Worm (Caenorhabditis elegans) whole organism, L3 larva: ENCODE results near the gene gcy-4.

Experiments
- R02D3.7 ChIP-seq: fragments of 150-350 bp; optimal IDR thresholded peaks from 2 replicates; lab custom pipeline; 2014; ENCODE audit warnings: missing biosample characterization, missing genetic modification characterization
- aly-2 ChIP-seq: fragments of 150-350 bp; optimal IDR thresholded peaks from 2 replicates; lab custom pipeline; 2014; ENCODE audit warnings: missing biosample characterization, missing genetic modification characterization
- ama-1 ChIP-seq: fragments of 150-350 bp; optimal IDR thresholded peaks from 2 replicates; lab custom pipeline; 2018
- ceh-16 ChIP-seq: sonication (generic microtip); optimal IDR thresholded peaks from 2 replicates; lab custom pipeline; 2017; ENCODE audit warnings: missing biosample characterization, missing genetic modification characterization
- ceh-28 ChIP-seq: fragments of 150-350 bp; optimal IDR thresholded peaks from 2 replicates; lab custom pipeline; 2014; ENCODE audit warnings: missing biosample characterization, missing genetic modification reagents, missing genetic modification characterization
- ceh-82 ChIP-seq: fragments of 150-350 bp; optimal IDR thresholded peaks from 2 replicates; lab custom pipeline; 2014; ENCODE audit warnings: missing biosample characterization, missing genetic modification characterization
- ceh-9 ChIP-seq: sonication (generic microtip); optimal IDR thresholded peaks from 2 replicates; lab custom pipeline; 2018; ENCODE audit warnings: missing biosample characterization, missing genetic modification characterization
- daf-12 ChIP-seq: fragments of 150-350 bp; optimal IDR thresholded peaks from 2 replicates; lab custom pipeline; 2014; ENCODE audit warnings: missing biosample characterization, missing genetic modification reagents, missing genetic modification characterization
- egl-27 ChIP-seq: sonication (generic microtip); optimal IDR thresholded peaks from 4 replicates; lab custom pipeline; 2017; ENCODE audit warnings: missing biosample characterization, missing genetic modification reagents, missing genetic modification characterization
- egl-5 ChIP-seq: fragments of 150-350 bp; optimal IDR thresholded peaks from 2 replicates; lab custom pipeline; 2017; ENCODE audit warnings: missing biosample characterization, missing genetic modification reagents, missing genetic modification characterization, inconsistent platforms
- elt-1 ChIP-seq: fragments of 150-350 bp; optimal IDR thresholded peaks from 2 replicates; lab custom pipeline; 2014; ENCODE audit warnings: missing biosample characterization, missing genetic modification characterization
- elt-2 ChIP-seq: sonication (generic microtip); optimal IDR thresholded peaks from 2 replicates; lab custom pipeline; 2016; ENCODE audit warnings: missing genetic modification reagents, mild to moderate bottlenecking, missing genetic modification characterization, missing compliant biosample characterization
- elt-3 ChIP-seq, 3 experiments: fragments of 150-350 bp in 1 of 3; sonication (generic microtip) in 2 of 3; optimal IDR thresholded peaks; 2 replicates in 2 of 3; 4 replicates in 1 of 3; lab custom pipeline; 2014 to 2017; ENCODE audit warnings: missing biosample characterization in 3 of 3, missing genetic modification characterization in 3 of 3
- fkh-2 ChIP-seq: fragments of 150-350 bp; optimal IDR thresholded peaks from 2 replicates; lab custom pipeline; 2014; ENCODE audit warnings: missing biosample characterization, missing genetic modification reagents, missing genetic modification characterization
- fos-1 ChIP-seq: fragments of 150-350 bp; optimal IDR thresholded peaks from 2 replicates; lab custom pipeline; 2014; ENCODE audit warnings: missing biosample characterization, missing genetic modification characterization
- hmg-11 ChIP-seq: sonication (generic microtip); optimal IDR thresholded peaks from 2 replicates; lab custom pipeline; 2016; ENCODE audit warnings: missing genetic modification characterization, missing compliant biosample characterization
- jun-1 ChIP-seq: fragments of 150-350 bp; optimal IDR thresholded peaks from 2 replicates; lab custom pipeline; 2014; ENCODE audit warnings: missing biosample characterization, missing genetic modification reagents, missing genetic modification characterization
- lin-15B ChIP-seq: fragments of 150-350 bp; optimal IDR thresholded peaks from 2 replicates; lab custom pipeline; 2014; ENCODE audit warnings: missing biosample characterization, missing genetic modification characterization
- lin-39 ChIP-seq: fragments of 150-350 bp; optimal IDR thresholded peaks from 2 replicates; lab custom pipeline; 2018; ENCODE audit warnings: missing biosample characterization, missing genetic modification reagents, missing genetic modification characterization
- mml-1 ChIP-seq: fragments of 150-350 bp; sonication (generic microtip); optimal IDR thresholded peaks from 3 replicates; lab custom pipeline; 2014; ENCODE audit warnings: missing biosample characterization, missing genetic modification characterization
- nhr-11 ChIP-seq: fragments of 150-350 bp; optimal IDR thresholded peaks from 2 replicates; lab custom pipeline; 2014; ENCODE audit warnings: missing biosample characterization, missing genetic modification characterization
- nhr-12 ChIP-seq: fragments of 150-350 bp; optimal IDR thresholded peaks from 2 replicates; lab custom pipeline; 2014; ENCODE audit warnings: missing biosample characterization, missing genetic modification characterization
- nhr-237 ChIP-seq: fragments of 150-350 bp; optimal IDR thresholded peaks from 2 replicates; lab custom pipeline; 2014; ENCODE audit warnings: missing biosample characterization, missing genetic modification characterization
- nhr-28 ChIP-seq: fragments of 150-350 bp; optimal IDR thresholded peaks from 2 replicates; lab custom pipeline; 2014; ENCODE audit warnings: missing biosample characterization, missing genetic modification characterization
- nhr-43 ChIP-seq: sonication (generic microtip); optimal IDR thresholded peaks from 2 replicates; lab custom pipeline; 2016; ENCODE audit warnings: mild to moderate bottlenecking, missing genetic modification characterization, missing compliant biosample characterization; ENCODE audit not compliant: poor library complexity, severe bottlenecking
- nhr-76 ChIP-seq: fragments of 150-350 bp; sonication (generic microtip); optimal IDR thresholded peaks from 5 replicates; lab custom pipeline; 2014; ENCODE audit warnings: missing biosample characterization, missing genetic modification characterization
- nhr-77 ChIP-seq: fragments of 150-350 bp; optimal IDR thresholded peaks from 2 replicates; lab custom pipeline; 2014; ENCODE audit warnings: missing biosample characterization, missing genetic modification characterization
- pqm-1 ChIP-seq: fragments of 150-350 bp; optimal IDR thresholded peaks from 2 replicates; lab custom pipeline; 2017; ENCODE audit warnings: missing biosample characterization, missing genetic modification characterization, inconsistent platforms
- sea-2 ChIP-seq: fragments of 150-350 bp; sonication (generic microtip); optimal IDR thresholded peaks from 4 replicates; lab custom pipeline; 2014; ENCODE audit warnings: missing biosample characterization, missing genetic modification reagents, missing genetic modification characterization
- skn-1 ChIP-seq: fragments of 150-350 bp; optimal IDR thresholded peaks from 2 replicates; lab custom pipeline; 2014; ENCODE audit warnings: missing biosample characterization, missing genetic modification characterization
- snpc-4 ChIP-seq: fragments of 150-350 bp; optimal IDR thresholded peaks from 2 replicates; lab custom pipeline; 2014; ENCODE audit warnings: missing biosample characterization, missing genetic modification characterization
- tbx-2 ChIP-seq: sonication (generic microtip); optimal IDR thresholded peaks from 2 replicates; lab custom pipeline; 2016; ENCODE audit warnings: mild to moderate bottlenecking, missing genetic modification characterization, missing compliant biosample characterization
- unc-39 ChIP-seq: sonication (generic microtip); optimal IDR thresholded peaks from 4 replicates; lab custom pipeline; 2017; ENCODE audit warnings: missing biosample characterization, missing genetic modification characterization
- zag-1 ChIP-seq: fragments of 150-350 bp; optimal IDR thresholded peaks from 2 replicates; lab custom pipeline; 2014; ENCODE audit warnings: missing biosample characterization, missing genetic modification characterization
- ztf-11 ChIP-seq: fragments of 150-350 bp; optimal IDR thresholded peaks from 2 replicates; lab custom pipeline; 2014; ENCODE audit warnings: missing biosample characterization, missing genetic modification characterization

gcy-4 gene

ce11 chrII:10346075-10346474 lies 37.4 kb upstream of the gcy-4 start, which contains the start of gene C07E3.10:
TSS of gene C07E3.10 (plus strand) at chrII:10346375.
- TF ChIP-seq ceh-16 (tag; lab: Kevin White, UChicago): no peak
- TF ChIP-seq fkh-2 (tag; lab: Kevin White, UChicago): no peak
- no peak for TF ChIP-seq fos-1
- TF ChIP-seq R02D3.7: no peak
- no peak for TF ChIP-seq egl-5 (tag; lab: Kevin White, UChicago)
- TF ChIP-seq ceh-9: no peak
- TF ChIP-seq ztf-11 (tag; lab: Kevin White, UChicago): no peak

- TF ChIP-seq R02D3.7 (no peak), fos-1 (no peak), elt-2 (tag; lab: Kevin White, UChicago) (no peak), daf-12 (no peak), pqm-1 (tag; lab: Kevin White, UChicago) (no peak), nhr-77 (tag; lab: Kevin White, UChicago) (no peak), ztf-11 (tag; lab: Kevin White, UChicago) (no peak)
These were observed 36.4 kb upstream of the gcy-4 start, which contains the start of gene pro-2 for ce11 chrII:10345012-10345411. TSS of gene pro-2 (minus strand) at chrII:10345112.

- no peak for TF ChIP-seq pqm-1 (tag; lab: Kevin White, UChicago)
These were observed 21.1 kb upstream of the gcy-4 start for ce11 chrII:10329754-10330153.

ce11 chrII:10325615-10326232 lies 17.1 kb upstream of the gcy-4 start, which contains the start of gene appg-1:
TSS of gene appg-1 (plus strand) at chrII:10326041.
- no peak for TF ChIP-seq sea-2
- TF ChIP-seq aly-2 (tag; lab: Kevin White, UChicago): no peak
- TF ChIP-seq nhr-43 (tag; lab: Kevin White, UChicago): no peak
- no peak for TF ChIP-seq snpc-4 (tag; lab: Kevin White, UChicago)
- TF ChIP-seq tbx-2 (tag; lab: Kevin White, UChicago): no peak
- no peak for TF ChIP-seq ceh-28 (tag; lab: Kevin White, UChicago)
- no peak for TF ChIP-seq elt-2 (tag; lab: Kevin White, UChicago)
- no peak for TF ChIP-seq jun-1
- TF ChIP-seq nhr-11 (tag; lab: Kevin White, UChicago): no peak
- no peak for TF ChIP-seq pqm-1 (tag; lab: Kevin White, UChicago)
- no peak for TF ChIP-seq mml-1 (tag; lab: Kevin White, UChicago)
- TF ChIP-seq hmg-11: no peak
- TF ChIP-seq skn-1: no peak
- TF ChIP-seq elt-1 (tag; lab: Kevin White, UChicago): no peak
- TF ChIP-seq lin-15B (tag; lab: Kevin White, UChicago): no peak
- TF ChIP-seq nhr-237 (tag; lab: Kevin White, UChicago): no peak

- no peak for TF ChIP-seq tbx-2 (tag; lab: Kevin White, UChicago)
- no peak for TF ChIP-seq daf-12
- no peak for TF ChIP-seq lin-39 (tag; lab: Kevin White, UChicago)
- no peak for TF ChIP-seq egl-5 (tag; lab: Kevin White, UChicago)
- no peak for TF ChIP-seq hmg-11
- no peak for TF ChIP-seq lin-15B (tag; lab: Kevin White, UChicago)
- TF ChIP-seq unc-39: no peak
- no peak for TF ChIP-seq elt-1 (tag; lab: Kevin White, UChicago)
- no peak for TF ChIP-seq elt-2 (tag; lab: Kevin White, UChicago)
- TF ChIP-seq ama-1 (lab: Kevin White, UChicago): no peak
- no peak for TF ChIP-seq ceh-82 (tag; lab: Kevin White, UChicago)
- TF ChIP-seq nhr-76 (tag; lab: Kevin White, UChicago): no peak
- TF ChIP-seq nhr-77 (tag; lab: Kevin White, UChicago): no peak
- no peak for TF ChIP-seq egl-27 (tag; lab: Kevin White, UChicago)
These were observed 12.8 kb upstream of the gcy-4 start, which contains the start of gene idpp-4 for ce11 chrII:10321410-10321809. TSS of gene idpp-4 (plus strand) at chrII:10321460.

ce11 chrII:10317007-10317406 lies 8.4 kb upstream of the gcy-4 start, which contains the start of gene M02G9.4:
TSS of gene M02G9.4 (plus strand) at chrII:10317307.
- no peak for TF ChIP-seq fos-1
- no peak for TF ChIP-seq elt-3 (tag; optimal IDR thresholded peaks at IDR 0.05; lab: Kevin White, UChicago)
- TF ChIP-seq elt-2 (tag; lab: Kevin White, UChicago): no peak
- TF ChIP-seq lin-39 (tag; lab: Kevin White, UChicago): no peak
- no peak for TF ChIP-seq nhr-28 (tag; lab: Kevin White, UChicago)
- TF ChIP-seq nhr-12: no peak
- no peak for TF ChIP-seq tbx-2 (tag; lab: Kevin White, UChicago)
- TF ChIP-seq zag-1 (tag; lab: Kevin White, UChicago): no peak
- TF ChIP-seq hmg-11: no peak
- no peak for TF ChIP-seq fkh-2 (tag; lab: Kevin White, UChicago)
- TF ChIP-seq, all 47 proteins: peak for 0
